Fruit fly (Drosophila melanogaster) whole organism, larva: Measurements from ENCODE around the gene Megf8.

ENCODE experiments used
- noc ChIP-seq: fragments of 200-800 bp; sonication (Bioruptor generic); optimal IDR thresholded peaks from 3 replicates; lab custom pipeline; 2019; ENCODE audit warnings: missing biosample characterization, mild to moderate bottlenecking, missing genetic modification characterization, moderate library complexity

Gene Megf8

DNA sequence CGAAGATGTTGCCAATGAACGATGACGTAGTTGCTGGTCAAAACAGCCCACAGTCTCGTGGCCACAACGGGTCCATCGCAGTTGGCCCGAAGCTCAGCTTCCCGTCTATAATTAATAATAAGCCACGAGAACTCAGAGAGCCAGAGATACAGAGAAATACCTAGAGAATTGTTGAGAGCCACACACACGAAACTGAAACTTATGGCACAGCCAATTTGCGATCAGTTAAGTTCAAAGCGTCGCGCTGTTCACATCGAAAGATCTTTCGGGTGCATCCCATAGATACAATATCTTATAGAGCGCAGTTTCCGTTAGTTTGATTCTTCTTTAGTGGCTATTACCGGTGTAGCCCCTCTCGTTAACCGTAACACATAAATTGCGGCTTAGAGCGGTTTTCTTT, 30.7 kb upstream of the Megf8 start:
- no peak for TF ChIP-seq noc (tag; lab: Kevin White, UChicago)

DNA sequence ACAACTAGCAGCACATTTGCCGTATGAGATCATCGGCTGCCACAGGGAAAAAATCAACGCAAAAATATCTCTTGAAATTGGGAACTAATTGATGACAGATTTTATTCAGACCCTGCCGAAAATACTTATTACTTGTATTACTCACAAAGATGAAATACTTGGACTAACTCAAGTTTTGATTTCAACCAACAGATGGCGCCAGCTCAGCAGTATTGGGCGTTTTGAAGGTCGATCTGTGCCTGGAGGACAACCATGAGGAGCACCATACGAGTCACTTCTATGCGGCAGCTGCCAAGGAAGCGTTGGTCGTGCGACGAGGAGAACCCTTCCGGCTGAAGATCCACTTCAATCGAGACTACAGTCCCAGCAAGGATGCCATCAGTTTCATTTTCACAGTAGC, 18.9 kb upstream of the Megf8 start:
- TF ChIP-seq noc (tag; lab: Kevin White, UChicago) = no peak

DNA sequence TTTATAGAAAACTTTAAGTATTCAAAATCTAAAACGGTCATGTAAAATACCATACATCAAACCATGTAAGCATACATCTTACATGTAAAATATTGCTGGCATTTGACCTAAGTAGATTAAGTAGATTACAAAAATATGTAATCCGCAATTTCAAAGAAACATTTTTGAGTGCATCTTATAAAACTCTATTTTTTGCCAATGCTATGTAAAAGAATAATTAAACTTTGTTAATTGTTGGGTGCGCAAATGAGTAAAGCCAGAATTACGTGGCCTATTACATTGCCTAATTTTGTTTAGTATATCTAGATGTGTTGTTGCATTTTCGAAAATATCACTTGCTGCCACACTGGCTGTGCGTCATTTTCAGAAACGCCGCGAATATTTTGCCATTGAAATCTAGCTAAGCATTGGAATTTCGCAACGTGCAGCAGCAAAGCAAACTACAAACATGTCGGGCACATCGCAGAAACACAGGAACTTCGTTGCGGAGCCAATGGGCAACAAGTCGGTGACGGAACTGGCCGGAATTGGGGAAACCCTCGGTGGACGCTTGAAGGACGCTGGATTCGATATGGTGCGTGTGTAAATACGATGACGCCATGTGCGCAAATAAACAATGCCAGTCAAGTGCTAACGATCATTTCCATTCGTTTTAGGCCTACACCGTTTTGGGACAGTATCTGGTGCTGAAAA, 14.0 kb upstream of the Megf8 start, which contains the start of gene baf:
Gene baf (plus strand): TSS at position 303 of the 693 bp plus-strand sequence.
- TF ChIP-seq noc (tag; lab: Kevin White, UChicago) = no peak

DNA sequence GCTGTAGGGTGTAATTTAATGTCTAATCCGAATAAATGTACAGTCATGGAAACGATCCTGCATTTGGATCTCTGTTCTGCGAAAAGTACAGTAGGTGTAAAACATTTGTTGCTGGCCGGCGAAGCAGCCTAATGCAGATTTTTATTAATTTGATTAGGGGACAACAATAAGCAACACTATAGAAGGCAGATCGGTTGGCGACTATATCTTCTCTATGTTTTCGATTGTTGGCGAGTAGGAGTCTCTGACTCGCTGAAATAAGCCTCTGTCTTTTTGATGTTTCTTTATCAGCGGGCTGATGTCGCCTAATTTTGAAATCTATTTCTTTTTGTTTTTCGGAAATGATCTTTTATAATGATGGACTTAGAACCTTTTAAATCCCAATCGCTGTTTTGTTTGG, 13.2 kb upstream of the Megf8 start:
- TF ChIP-seq noc (tag; lab: Kevin White, UChicago) = no peak

DNA sequence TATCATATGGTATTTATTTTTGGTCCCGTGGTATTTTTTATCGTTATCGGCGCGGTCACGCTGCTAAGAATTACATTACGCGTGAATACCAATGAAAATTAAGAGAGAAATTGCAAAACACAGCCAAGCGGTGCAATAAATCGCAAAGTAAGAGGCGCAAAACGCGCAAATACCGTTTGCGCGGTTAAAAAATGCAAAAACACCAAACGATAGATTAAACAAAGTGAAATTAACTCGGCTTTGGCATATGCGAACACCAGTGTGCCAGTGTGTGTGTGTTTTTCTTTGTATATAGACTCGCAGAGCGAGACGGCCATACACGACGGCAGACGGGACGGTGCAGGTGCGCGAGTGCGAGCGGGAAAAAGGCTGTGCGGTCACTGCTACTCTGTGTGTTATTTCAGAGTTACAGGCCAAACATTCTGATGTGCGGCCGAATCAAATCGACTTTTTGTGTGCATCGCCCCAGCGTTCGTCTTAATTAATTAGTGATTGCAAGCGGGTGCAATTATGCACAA, 12.5 kb upstream of the Megf8 start, which contains the start of gene Cka:
Gene Cka (plus strand): TSS at position 29 of the 518 bp plus-strand sequence.
- peak; percentile 11 for TF ChIP-seq noc (tag; lab: Kevin White, UChicago)

DNA sequence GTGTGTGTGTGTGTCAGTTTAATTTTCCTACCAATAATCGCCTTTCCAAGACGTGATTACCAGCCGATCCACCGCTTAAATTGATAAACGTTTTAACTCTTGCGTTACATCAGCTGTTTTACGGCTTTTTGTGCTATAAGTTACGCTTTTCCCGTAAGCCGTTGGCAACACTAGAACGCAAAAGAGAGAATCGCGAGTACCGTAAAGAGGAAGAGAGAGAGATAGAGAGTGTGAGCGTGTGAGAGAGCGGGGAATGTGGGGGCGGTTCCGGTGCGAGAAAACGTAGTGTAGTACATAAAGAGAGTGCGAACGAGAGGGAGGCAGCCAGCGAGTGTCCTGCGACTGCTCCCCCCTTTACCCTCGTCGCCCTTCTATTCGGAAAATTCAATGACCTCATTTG, 11.7 kb upstream of the Megf8 start:
- TF ChIP-seq noc (tag; lab: Kevin White, UChicago) = no peak

DNA sequence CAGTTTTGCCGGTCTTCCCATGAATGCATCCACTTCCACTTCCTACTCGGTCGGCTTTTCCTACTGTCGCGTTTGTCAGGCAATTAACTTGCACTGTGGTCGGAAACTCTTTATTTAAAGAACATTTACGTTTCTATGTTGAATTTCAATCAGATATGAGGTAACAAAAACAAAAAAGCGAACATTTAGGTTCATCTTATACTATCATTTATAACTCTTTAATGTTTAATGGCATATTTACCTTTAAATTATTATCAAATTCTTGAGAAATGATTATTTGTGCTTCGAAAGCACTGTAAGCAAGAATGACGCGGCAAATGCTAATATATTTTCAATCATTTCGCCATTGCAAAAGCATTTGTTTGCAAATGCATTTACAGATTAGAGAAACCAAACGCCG, 9.5 kb upstream of the Megf8 start:
- no peak for TF ChIP-seq noc (tag; lab: Kevin White, UChicago)

DNA sequence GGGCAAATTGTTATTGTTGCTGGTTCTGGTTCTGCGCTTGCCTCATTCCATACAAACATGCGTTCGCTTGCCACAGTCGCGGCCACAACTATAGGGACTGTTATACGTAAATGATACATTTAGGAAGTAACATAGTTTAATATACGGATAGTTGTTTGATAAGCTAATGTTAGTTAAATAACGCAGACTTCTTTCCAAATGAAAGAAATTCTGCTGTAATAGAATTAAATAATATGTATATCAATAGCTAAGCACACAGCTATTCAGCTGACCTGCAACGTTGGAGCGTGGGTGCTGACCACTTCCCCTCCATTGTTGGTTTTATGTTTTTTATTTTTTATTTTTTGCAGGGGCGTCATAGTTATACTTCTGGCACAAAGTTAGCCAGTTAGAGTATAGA, 8.5 kb upstream of the Megf8 start:
- TF ChIP-seq noc (tag; lab: Kevin White, UChicago) = peak; percentile 47

DNA sequence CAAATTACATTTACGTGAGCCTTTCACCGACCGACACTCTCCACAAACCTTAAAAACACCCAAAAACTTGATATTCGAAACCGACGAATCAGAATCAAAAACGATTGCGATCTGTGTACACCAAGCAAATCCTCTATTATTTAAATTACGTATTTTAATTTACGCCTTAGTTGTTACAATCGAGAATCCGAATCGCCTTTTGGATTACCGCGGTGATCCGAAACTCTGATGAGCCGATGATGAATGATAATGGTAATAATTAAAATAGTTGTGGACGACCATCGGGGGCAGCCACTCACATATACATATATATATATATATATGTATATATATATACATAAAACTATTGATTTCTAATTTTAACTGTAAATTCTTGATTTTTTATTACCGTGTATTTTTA, 3.6 kb upstream of the Megf8 start, which contains the start of gene CG7367:
Gene CG7367 (minus strand): TSS at position 101 of the 400 bp plus-strand sequence.
- TF ChIP-seq noc (tag; lab: Kevin White, UChicago) = no peak

DNA sequence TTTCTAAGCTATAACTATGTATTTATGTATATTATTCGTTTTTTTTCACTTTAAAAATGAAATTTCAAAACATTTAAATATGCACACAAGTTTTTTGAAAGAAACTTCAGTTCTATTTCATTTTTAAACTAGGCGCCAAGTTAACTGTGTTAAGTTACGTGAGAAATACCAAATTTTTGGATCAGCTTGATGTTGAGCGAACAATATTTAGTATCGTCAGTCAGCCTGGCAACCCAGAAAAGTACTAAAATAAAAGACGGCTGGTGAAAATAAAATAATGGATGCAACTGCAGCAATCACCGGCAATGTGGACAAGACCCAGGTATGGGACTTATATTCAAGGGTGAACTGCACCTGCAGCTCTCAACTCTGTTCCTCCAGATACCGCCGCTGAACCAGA, 2.4 kb upstream of the Megf8 start, which contains the start of gene CCDC53:
Gene CCDC53 (plus strand): TSS at position 235 of the 400 bp plus-strand sequence.
- no peak for TF ChIP-seq noc (tag; lab: Kevin White, UChicago)

DNA sequence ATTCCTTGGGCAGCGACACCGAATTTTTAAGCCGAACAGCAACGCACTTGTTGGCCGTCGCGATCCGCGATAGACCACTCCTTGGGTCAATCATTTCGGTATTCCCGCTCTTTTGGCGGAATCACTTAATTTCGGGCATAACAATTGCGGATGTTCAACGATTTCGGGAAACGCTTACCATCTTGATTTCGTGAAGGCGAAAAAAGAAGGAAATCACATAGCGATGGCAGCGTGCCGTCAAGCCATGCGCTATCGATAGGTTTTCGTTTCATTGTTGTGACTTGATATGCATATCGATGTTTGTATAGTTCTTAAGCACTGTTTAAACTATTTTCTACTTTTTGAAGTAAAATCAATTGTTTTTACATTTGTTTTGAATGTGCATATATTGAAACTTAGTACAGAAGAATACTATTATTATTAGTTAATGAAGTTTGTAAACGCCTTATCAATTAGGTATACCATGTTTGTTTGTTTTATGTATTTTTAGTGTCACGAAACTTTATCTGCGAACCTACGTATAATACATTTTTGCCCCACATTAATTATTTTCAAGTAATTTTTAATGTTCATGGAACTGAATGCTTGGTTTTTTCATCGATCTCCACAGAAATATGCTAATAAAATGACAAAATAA, 508 bp upstream of the Megf8 start, which contains the start of gene RpL36A:
Gene RpL36A (minus strand): TSS at position 265 of the 637 bp plus-strand sequence.
- TF ChIP-seq noc (tag; lab: Kevin White, UChicago) = no peak

DNA sequence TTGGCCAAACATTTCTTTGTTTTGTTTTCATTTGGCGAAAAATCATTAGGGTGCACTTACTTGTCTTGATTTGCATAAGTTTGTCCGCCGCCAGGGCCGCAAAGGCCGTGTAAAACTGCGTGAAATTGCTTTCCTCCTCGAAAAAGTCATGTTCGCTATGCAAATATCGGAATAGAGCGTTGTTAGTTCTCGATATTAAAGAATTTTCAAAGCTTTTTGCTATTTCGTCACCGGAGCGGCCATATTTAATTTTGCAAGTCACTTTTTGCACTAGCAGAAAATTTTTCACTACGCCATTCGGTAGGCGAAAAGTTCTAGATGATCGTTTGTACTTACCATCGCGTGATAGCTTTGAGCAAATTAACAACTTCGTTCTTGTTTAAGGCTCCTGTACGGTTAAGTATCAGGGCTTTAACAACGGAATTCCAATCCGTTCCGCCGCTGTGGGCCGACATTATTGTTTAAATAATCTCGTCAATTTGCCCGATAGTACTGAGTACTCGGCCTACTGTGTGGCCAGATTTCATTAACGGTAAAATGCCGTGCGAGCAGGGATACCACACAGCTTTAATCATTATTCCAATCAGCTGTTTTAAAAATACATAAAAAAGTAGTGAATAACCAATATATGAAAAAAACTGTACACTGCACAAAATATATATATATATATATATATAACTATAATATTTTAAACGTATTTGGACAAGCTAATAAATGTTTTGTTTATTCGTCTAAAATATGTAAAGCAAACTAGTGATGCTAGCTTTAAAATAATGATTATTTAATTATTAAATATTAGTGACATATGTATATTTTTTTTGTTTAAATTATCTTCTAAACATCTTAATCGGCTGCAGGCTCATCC, 28.1 kb downstream of the Megf8 start, which contains the start of gene poe:
Gene poe (minus strand): TSS at position 513 of the 865 bp plus-strand sequence.
- no peak for TF ChIP-seq noc (tag; lab: Kevin White, UChicago)

DNA sequence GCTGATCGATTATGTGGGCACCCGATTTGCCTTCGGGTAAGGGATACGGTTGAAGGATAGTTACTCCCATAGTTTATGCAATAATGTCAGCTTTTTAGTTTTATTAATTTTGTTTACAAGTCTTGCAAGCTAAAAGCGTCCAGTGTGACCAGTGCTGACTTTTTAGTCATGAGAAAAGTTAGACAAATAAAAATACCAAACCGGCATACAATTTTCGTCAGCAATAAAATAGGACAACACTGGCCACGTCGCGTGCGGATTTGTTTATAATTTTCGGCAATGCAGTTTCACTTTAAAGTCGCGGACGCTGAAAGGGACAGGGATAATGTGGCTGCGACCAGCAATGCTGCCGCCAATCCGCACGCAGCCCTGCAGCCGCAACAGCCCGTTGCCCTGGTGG, 29.4 kb downstream of the Megf8 start, which contains the start of the genes MED20 and Trf:
Gene MED20 (minus strand): TSS at position 157 of the 400 bp plus-strand sequence.
Gene Trf (plus strand): TSS at position 204 of the 400 bp plus-strand sequence.
- TF ChIP-seq noc (tag; lab: Kevin White, UChicago) = no peak

DNA sequence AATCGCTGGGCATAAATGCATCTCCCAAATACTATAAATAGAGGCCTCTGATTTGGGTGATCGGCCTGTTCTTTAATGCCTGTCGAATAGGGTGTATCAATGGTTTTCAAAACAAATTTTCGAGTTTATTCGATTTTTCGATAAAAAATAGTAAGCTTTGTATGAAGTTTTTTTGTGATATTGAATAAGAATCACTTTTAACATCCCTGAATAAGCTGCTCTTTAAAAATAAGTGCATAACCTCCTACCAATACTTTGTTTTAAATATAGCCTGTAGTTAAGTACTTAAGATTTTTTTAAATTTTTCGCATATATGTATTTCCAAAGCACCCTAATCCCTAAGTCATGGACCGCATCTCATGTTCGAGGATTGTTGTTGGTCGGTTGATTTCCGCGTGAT, 37.4 kb downstream of the Megf8 start:
- no peak for TF ChIP-seq noc (tag; lab: Kevin White, UChicago)
